Worm (Caenorhabditis elegans) whole organism, L2 larva: Measurements from ENCODE around the gene str-170.

Experiments used
- C34F6.9 ChIP-seq: fragments of 150-350 bp; optimal IDR thresholded peaks from 2 replicates; lab custom pipeline; 2014; ENCODE audit warnings: missing biosample characterization, missing genetic modification characterization
- R02D3.7 ChIP-seq: fragments of 150-350 bp; optimal IDR thresholded peaks from 2 replicates; lab custom pipeline; 2014; ENCODE audit warnings: missing biosample characterization, missing genetic modification characterization
- elt-1 ChIP-seq: fragments of 150-350 bp; optimal IDR thresholded peaks from 2 replicates; lab custom pipeline; 2014; ENCODE audit warnings: missing biosample characterization, missing genetic modification characterization
- fos-1 ChIP-seq: fragments of 150-350 bp; optimal IDR thresholded peaks from 2 replicates; lab custom pipeline; 2014; ENCODE audit warnings: missing biosample characterization, missing genetic modification characterization
- gmeb-1 ChIP-seq: fragments of 150-350 bp; optimal IDR thresholded peaks from 2 replicates; lab custom pipeline; 2014; ENCODE audit warnings: missing biosample characterization, missing genetic modification characterization
- lin-11 ChIP-seq: fragments of 150-350 bp; sonication (generic microtip); optimal IDR thresholded peaks from 2 replicates; lab custom pipeline; 2014; ENCODE audit warnings: missing biosample characterization, missing genetic modification characterization, inconsistent platforms, mixed read lengths
- lin-13 ChIP-seq: fragments of 150-350 bp; optimal IDR thresholded peaks from 2 replicates; lab custom pipeline; 2014; ENCODE audit warnings: missing biosample characterization, missing genetic modification reagents, missing genetic modification characterization
- lsy-2 ChIP-seq, 2 experiments: fragments of 150-350 bp in 1 of 2; sonication (generic microtip) in 1 of 2; optimal IDR thresholded peaks; 2 replicates each; lab custom pipeline; 2014 to 2017; ENCODE audit warnings: missing biosample characterization in 2 of 2, missing genetic modification characterization in 2 of 2
- nhr-12 ChIP-seq: fragments of 150-350 bp; optimal IDR thresholded peaks from 2 replicates; lab custom pipeline; 2014; ENCODE audit warnings: missing biosample characterization, missing genetic modification characterization
- nhr-237 ChIP-seq: fragments of 150-350 bp; optimal IDR thresholded peaks from 2 replicates; lab custom pipeline; 2014; ENCODE audit warnings: missing biosample characterization, missing genetic modification characterization
- snpc-4 ChIP-seq: fragments of 150-350 bp; optimal IDR thresholded peaks from 2 replicates; lab custom pipeline; 2014; ENCODE audit warnings: missing biosample characterization, missing genetic modification characterization
- unc-55 ChIP-seq: fragments of 150-350 bp; sonication (generic microtip); optimal IDR thresholded peaks from 3 replicates; lab custom pipeline; 2014; ENCODE audit warnings: missing biosample characterization, missing genetic modification reagents, missing genetic modification characterization
- unc-62 ChIP-seq: fragments of 150-350 bp; optimal IDR thresholded peaks from 2 replicates; lab custom pipeline; 2014; ENCODE audit warnings: missing biosample characterization, missing genetic modification reagents, missing genetic modification characterization

ce11 chrIV:4885435-4885834 is 8.2 kb downstream of the str-170 start:
- no peak for TF ChIP-seq gmeb-1 (tag; lab: Kevin White, UChicago)
- TF ChIP-seq unc-55 (GFP tag; lab: Kevin White, UChicago) = no peak
- no peak for TF ChIP-seq R02D3.7
- TF ChIP-seq snpc-4 (tag; lab: Kevin White, UChicago) = no peak
- no peak for TF ChIP-seq nhr-12 (tag; lab: Kevin White, UChicago)
- no peak for TF ChIP-seq fos-1 (tag; lab: Kevin White, UChicago)
- no peak for TF ChIP-seq lin-13 (GFP tag; lab: Kevin White, UChicago)
- TF ChIP-seq lsy-2 (tag; optimal IDR thresholded peaks at IDR 0.05; lab: Kevin White, UChicago) = no peak
- no peak for TF ChIP-seq lin-11 (tag; lab: Kevin White, UChicago)
- no peak for TF ChIP-seq unc-62
- TF ChIP-seq nhr-237 (tag; lab: Kevin White, UChicago) = no peak
- TF ChIP-seq C34F6.9 (tag; lab: Kevin White, UChicago) = no peak
- TF ChIP-seq elt-1 = no peak
